Worm (Caenorhabditis elegans) whole organism, mixed stage, embryonic: Measurements from ENCODE around the gene T22B2.1.

Source experiments
- blmp-1 ChIP-seq: fragments of 150-350 bp; optimal IDR thresholded peaks from 2 replicates; lab custom pipeline; 2014; ENCODE audit warnings: missing biosample characterization, missing genetic modification characterization
- cnd-1 ChIP-seq: fragments of 200-800 bp; sonication (Bioruptor generic); optimal IDR thresholded peaks from 2 replicates; lab custom pipeline; 2018; ENCODE audit warnings: mild to moderate bottlenecking, missing genetic modification characterization, missing compliant biosample characterization
- drap-1 ChIP-seq: fragments of 200-800 bp; sonication (Bioruptor generic); optimal IDR thresholded peaks from 3 replicates; lab custom pipeline; 2018; ENCODE audit warnings: mild to moderate bottlenecking, missing genetic modification characterization, missing compliant biosample characterization
- elt-1 ChIP-seq: sonication (generic microtip); optimal IDR thresholded peaks from 2 replicates; lab custom pipeline; 2017; ENCODE audit warnings: missing genetic modification characterization, mild to moderate bottlenecking, missing compliant biosample characterization, antibody characterized with exemption, moderate library complexity, borderline replicate concordance; ENCODE audit not compliant: insufficient read depth
- lsy-2 ChIP-seq: fragments of 150-350 bp; optimal IDR thresholded peaks from 2 replicates; lab custom pipeline; 2014; ENCODE audit warnings: missing biosample characterization, missing genetic modification characterization
- mep-1 ChIP-seq: fragments of 150-350 bp; optimal IDR thresholded peaks from 2 replicates; lab custom pipeline; 2017; ENCODE audit warnings: missing biosample characterization, missing genetic modification reagents, missing genetic modification characterization, inconsistent platforms
- nhr-12 ChIP-seq: fragments of 150-350 bp; optimal IDR thresholded peaks from 2 replicates; lab custom pipeline; 2014; ENCODE audit warnings: missing biosample characterization, missing genetic modification characterization
- nhr-28 ChIP-seq: fragments of 150-350 bp; optimal IDR thresholded peaks from 2 replicates; lab custom pipeline; 2014; ENCODE audit warnings: missing biosample characterization, missing genetic modification characterization
- snpc-4 ChIP-seq: fragments of 150-350 bp; optimal IDR thresholded peaks from 2 replicates; lab custom pipeline; 2014; ENCODE audit warnings: missing biosample characterization, missing genetic modification characterization
- sptf-1 ChIP-seq: sonication (generic microtip); optimal IDR thresholded peaks from 2 replicates; lab custom pipeline; 2017; ENCODE audit warnings: mild to moderate bottlenecking, missing genetic modification characterization, moderate library complexity, missing compliant biosample characterization
- tbx-8 ChIP-seq: fragments of 200-800 bp; sonication (Bioruptor generic); optimal IDR thresholded peaks from 2 replicates; lab custom pipeline; 2018; ENCODE audit warnings: mild to moderate bottlenecking, missing genetic modification characterization, moderate library complexity, missing compliant biosample characterization
- unc-62 ChIP-seq: fragments of 150-350 bp; optimal IDR thresholded peaks from 2 replicates; lab custom pipeline; 2014; ENCODE audit warnings: missing biosample characterization, missing genetic modification reagents, missing genetic modification characterization
- ztf-11 ChIP-seq: fragments of 150-350 bp; optimal IDR thresholded peaks from 2 replicates; lab custom pipeline; 2014; ENCODE audit warnings: missing biosample characterization, missing genetic modification characterization

- no peak for TF ChIP-seq cnd-1 (tag; lab: Kevin White, UChicago)
- TF ChIP-seq nhr-12 (tag; lab: Kevin White, UChicago) = no peak
- no peak for TF ChIP-seq ztf-11
- TF ChIP-seq elt-1 (tag; lab: Kevin White, UChicago) = no peak
- peak; percentile 20 for TF ChIP-seq sptf-1 (tag; lab: Kevin White, UChicago)
- TF ChIP-seq tbx-8 = no peak
- TF ChIP-seq unc-62 (GFP tag; lab: Kevin White, UChicago) = peak; percentile 76
- no peak for TF ChIP-seq drap-1
- no peak for TF ChIP-seq nhr-28 (tag; lab: Kevin White, UChicago)
- TF ChIP-seq lsy-2 = no peak
- TF ChIP-seq snpc-4 (tag; lab: Kevin White, UChicago) = no peak
- no peak for TF ChIP-seq blmp-1 (tag; lab: Kevin White, UChicago)
- TF ChIP-seq mep-1 (tag; lab: Kevin White, UChicago) = no peak
Observed at ce11 chrX:3900715-3901114, 25.2 kb upstream of the T22B2.1 start.
